Fruit fly (Drosophila melanogaster) whole organism, pupa: Measurements from ENCODE around the gene CG15773.

ENCODE experiments used
- CG10348 ChIP-seq: fragments of 200-800 bp; sonication (Bioruptor generic); IDR thresholded peaks from 2 replicates; pipeline ENCODE4 v1.3.6; 2022; ENCODE audit warnings: missing biosample characterization, missing genetic modification characterization
- CG12605 ChIP-seq: fragments of 200-800 bp; sonication (Bioruptor generic); IDR thresholded peaks from 2 replicates; pipeline ENCODE4 v1.3.6; 2022; ENCODE audit warnings: missing biosample characterization, missing genetic modification characterization
- CG13204 ChIP-seq: fragments of 200-800 bp; sonication (Bioruptor generic); optimal IDR thresholded peaks from 2 replicates; lab custom pipeline; 2018; ENCODE audit warnings: missing biosample characterization, mild to moderate bottlenecking, missing genetic modification characterization, moderate library complexity
- CG14655 ChIP-seq: fragments of 200-800 bp; sonication (Bioruptor generic); optimal IDR thresholded peaks from 3 replicates; lab custom pipeline; 2017; ENCODE audit warnings: mild to moderate bottlenecking, missing biosample characterization, missing genetic modification reagents, missing genetic modification characterization
- CG15710 ChIP-seq: fragments of 200-800 bp; sonication (Bioruptor generic); optimal IDR thresholded peaks from 2 replicates; lab custom pipeline; 2018; ENCODE audit warnings: missing biosample characterization, mild to moderate bottlenecking, missing genetic modification characterization, moderate library complexity
- CG17806 ChIP-seq: fragments of 200-800 bp; sonication (Bioruptor generic); optimal IDR thresholded peaks from 2 replicates; lab custom pipeline; 2018; ENCODE audit warnings: missing biosample characterization, mild to moderate bottlenecking, missing genetic modification characterization, moderate library complexity
- CG32121 ChIP-seq: fragments of 200-800 bp; sonication (Bioruptor generic); IDR thresholded peaks from 2 replicates; pipeline ENCODE4 v1.3.6; 2022; ENCODE audit warnings: missing biosample characterization, missing genetic modification characterization
- CG34367 ChIP-seq: fragments of 200-800 bp; sonication (Bioruptor generic); optimal IDR thresholded peaks from 2 replicates; lab custom pipeline; 2018; ENCODE audit warnings: missing biosample characterization, mild to moderate bottlenecking, missing genetic modification characterization
- CG4496 ChIP-seq: fragments of 200-800 bp; sonication (Bioruptor generic); IDR thresholded peaks from 3 replicates; pipeline ENCODE4 v1.3.6; 2022; ENCODE audit warnings: missing biosample characterization, missing genetic modification characterization
- CG8159 ChIP-seq: fragments of 200-800 bp; sonication (Bioruptor generic); optimal IDR thresholded peaks from 3 replicates; lab custom pipeline; 2018; ENCODE audit warnings: missing biosample characterization, mild to moderate bottlenecking, missing genetic modification characterization, moderate library complexity
- CG8301 ChIP-seq: fragments of 200-800 bp; sonication (Bioruptor generic); optimal IDR thresholded peaks from 2 replicates; lab custom pipeline; 2018; ENCODE audit warnings: missing biosample characterization, mild to moderate bottlenecking, missing genetic modification characterization
- CG9948 ChIP-seq: fragments of 200-800 bp; sonication (Bioruptor generic); optimal IDR thresholded peaks from 2 replicates; lab custom pipeline; 2018; ENCODE audit warnings: missing biosample characterization, mild to moderate bottlenecking, missing genetic modification characterization, moderate library complexity
- D1 ChIP-seq: fragments of 200-800 bp; sonication (Bioruptor generic); optimal IDR thresholded peaks from 2 replicates; lab custom pipeline; 2018; ENCODE audit warnings: missing biosample characterization, mild to moderate bottlenecking, missing genetic modification characterization, moderate library complexity
- EcR ChIP-seq: fragments of 200-800 bp; sonication (Bioruptor generic); optimal IDR thresholded peaks from 3 replicates; lab custom pipeline; 2019; ENCODE audit warnings: missing biosample characterization, missing genetic modification characterization, mild to moderate bottlenecking, moderate library complexity, missing genetic modification reagents
- Ets98B ChIP-seq: fragments of 200-800 bp; sonication (Bioruptor generic); IDR thresholded peaks from 2 replicates; pipeline ENCODE4 v1.3.6; 2022; ENCODE audit warnings: missing biosample characterization, missing genetic modification characterization
- Pif1A ChIP-seq: fragments of 200-800 bp; sonication (Bioruptor generic); optimal IDR thresholded peaks from 3 replicates; lab custom pipeline; 2016; ENCODE audit warnings: missing biosample characterization, missing genetic modification characterization
- Pif1B ChIP-seq: fragments of 200-800 bp; sonication (Bioruptor generic); optimal IDR thresholded peaks from 3 replicates; lab custom pipeline; 2016; ENCODE audit warnings: missing biosample characterization, missing genetic modification characterization
- Snoo ChIP-seq: fragments of 200-800 bp; sonication (Bioruptor generic); optimal IDR thresholded peaks from 3 replicates; lab custom pipeline; 2017; ENCODE audit warnings: missing biosample characterization, mild to moderate bottlenecking, missing genetic modification characterization, inconsistent platforms
- fd96Ca ChIP-seq: fragments of 200-800 bp; sonication (Bioruptor generic); IDR thresholded peaks from 3 replicates; pipeline ENCODE4 v1.3.6; 2022; ENCODE audit warnings: missing biosample characterization, missing genetic modification characterization
- gl ChIP-seq: fragments of 200-800 bp; sonication (Bioruptor generic); optimal IDR thresholded peaks from 2 replicates; lab custom pipeline; 2018; ENCODE audit warnings: missing biosample characterization, mild to moderate bottlenecking, missing genetic modification characterization
- rn ChIP-seq: fragments of 200-800 bp; sonication (Bioruptor generic); IDR thresholded peaks from 2 replicates; pipeline ENCODE4 v1.3.6; 2022; ENCODE audit warnings: missing biosample characterization, missing genetic modification characterization

CG15773 gene

DNA sequence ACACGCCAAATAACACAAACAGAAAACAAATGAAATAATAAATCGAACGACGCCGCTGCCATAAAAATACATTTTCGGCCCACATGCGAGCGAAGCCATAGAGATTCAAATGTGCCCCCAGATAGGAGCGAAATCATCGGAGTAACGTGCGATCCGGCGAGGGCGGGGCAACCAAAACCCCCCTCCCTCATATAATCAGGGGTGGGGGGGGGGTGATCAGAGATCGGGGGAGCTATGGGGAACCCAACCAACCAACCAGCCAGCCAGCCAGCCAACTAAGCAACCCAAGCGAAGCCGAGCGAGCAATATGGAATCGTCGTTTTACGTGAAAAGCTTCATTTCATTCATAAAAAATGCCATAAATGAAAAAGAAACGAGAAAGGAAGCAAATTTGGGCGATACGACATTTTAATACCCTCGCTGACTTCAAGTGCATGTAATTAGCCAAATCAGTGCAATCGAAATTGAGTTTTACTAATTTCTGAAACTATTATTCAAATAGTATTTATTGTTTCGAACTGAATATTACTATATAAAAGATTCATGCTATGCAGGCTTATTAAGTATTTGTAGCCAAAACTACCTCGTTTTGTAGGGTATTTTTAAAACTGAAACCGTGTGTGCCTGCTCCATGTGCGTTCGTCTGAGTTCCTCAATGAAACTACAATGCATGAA lies 32.6 kb upstream of the CG15773 start:
- TF ChIP-seq CG8301: peak; percentile 65
- peak; percentile 53 for TF ChIP-seq CG9948 (tag; lab: Kevin White, UChicago)
- TF ChIP-seq Snoo (tag; lab: Kevin White, UChicago): peak; percentile 40
- TF ChIP-seq CG32121 (GFP tag; lab: Robert Waterston, UW): peak; percentile 26; the same call in 1 of the 2 replicates
- TF ChIP-seq fd96Ca (GFP tag; lab: Robert Waterston, UW): no peak
- no peak for TF ChIP-seq CG13204 (GFP tag; lab: Kevin White, UChicago)
- no peak for TF ChIP-seq EcR
- peak; percentile 62 for TF ChIP-seq CG17806 (tag; lab: Kevin White, UChicago)
- peak; percentile 54 for TF ChIP-seq CG14655
- TF ChIP-seq CG15710 (tag; lab: Kevin White, UChicago): peak; percentile 59
- TF ChIP-seq CG12605 (GFP tag; lab: Robert Waterston, UW): 0 out of 2 replicates have a peak, but pooled peaks have one; percentile 11
- TF ChIP-seq CG4496 (GFP tag; lab: Robert Waterston, UW): no peak; the same call in 2 of the 3 replicates
- TF ChIP-seq gl (tag; lab: Kevin White, UChicago): no peak
- 0 out of 2 replicates have a peak, but pooled peaks have one; percentile 31 for TF ChIP-seq Ets98B (GFP tag; lab: Robert Waterston, UW)
- TF ChIP-seq Pif1A: peak; percentile 60
- TF ChIP-seq CG8159 (tag; lab: Kevin White, UChicago): peak; percentile 70
- 0 out of 2 replicates have a peak, but pooled peaks have one; percentile 30 for TF ChIP-seq rn
- peak; percentile 55 for TF ChIP-seq Pif1B (GFP tag; lab: Kevin White, UChicago)
- peak; percentile 15 for TF ChIP-seq CG34367 (tag; lab: Kevin White, UChicago)
- TF ChIP-seq, all 21 proteins: peak for 14

DNA sequence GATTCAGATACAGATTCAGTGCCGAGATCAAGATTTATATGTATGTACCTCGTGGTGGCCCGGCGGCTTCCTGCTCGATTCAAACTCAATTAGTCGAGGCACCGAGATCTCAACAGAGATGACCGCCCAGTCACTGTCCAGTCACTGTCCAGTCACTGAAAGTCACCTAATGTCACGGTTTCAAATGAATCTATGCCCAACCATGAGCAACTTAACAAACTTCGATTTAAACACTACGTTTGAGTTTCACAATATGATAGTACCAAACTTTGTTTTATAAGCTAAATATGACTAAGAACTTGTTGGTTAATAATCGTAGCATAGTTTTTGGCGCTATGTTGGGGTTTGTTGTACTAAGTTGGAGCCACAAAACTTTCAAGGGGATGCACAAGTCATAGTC lies 27.4 kb upstream of the CG15773 start:
- TF ChIP-seq fd96Ca (GFP tag; lab: Robert Waterston, UW) (no peak), rn (no peak), CG8301 (no peak)

DNA sequence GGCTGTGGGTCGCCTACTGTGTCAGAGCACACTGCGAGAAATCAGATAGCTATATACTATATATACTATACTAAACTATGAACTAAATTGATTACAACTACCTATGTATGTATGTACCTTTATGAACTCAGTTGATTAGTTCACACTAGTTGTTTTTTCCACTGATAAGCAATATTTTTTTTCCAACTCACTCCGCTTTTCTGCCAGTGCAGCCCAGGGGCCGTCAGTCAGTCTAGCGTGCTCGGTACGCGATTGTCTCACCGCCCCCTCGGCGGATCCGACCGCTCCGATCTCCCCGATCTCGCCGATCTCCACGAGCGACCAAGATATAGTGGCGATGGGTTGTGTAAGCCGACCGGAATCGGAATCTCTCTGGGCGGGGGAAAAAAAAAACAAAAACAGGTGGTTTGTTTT lies 26.6 kb upstream of the CG15773 start:
- TF ChIP-seq Snoo (tag; lab: Kevin White, UChicago) (no peak), CG32121 (GFP tag; lab: Robert Waterston, UW) (peak; percentile 94), fd96Ca (GFP tag; lab: Robert Waterston, UW) (peak; percentile 97), Ets98B (GFP tag; lab: Robert Waterston, UW) (peak; percentile 95), CG9948 (tag; lab: Kevin White, UChicago) (peak; percentile 62), CG15710 (tag; lab: Kevin White, UChicago) (peak; percentile 62), Pif1A (peak; percentile 71), CG8301 (peak; percentile 86), CG12605 (GFP tag; lab: Robert Waterston, UW) (peak; percentile 87), CG34367 (tag; lab: Kevin White, UChicago) (peak; percentile 45), CG13204 (GFP tag; lab: Kevin White, UChicago) (no peak), Pif1B (GFP tag; lab: Kevin White, UChicago) (peak; percentile 63), CG14655 (peak; percentile 85), CG4496 (GFP tag; lab: Robert Waterston, UW) (peak; percentile 97), rn (peak; percentile 86), gl (tag; lab: Kevin White, UChicago) (peak; percentile 57), D1 (tag; lab: Kevin White, UChicago) (no peak), CG17806 (tag; lab: Kevin White, UChicago) (peak; percentile 65), CG8159 (tag; lab: Kevin White, UChicago) (peak; percentile 81), EcR (no peak), CG10348 (GFP tag; lab: Robert Waterston, UW) (peak; percentile 53)

DNA sequence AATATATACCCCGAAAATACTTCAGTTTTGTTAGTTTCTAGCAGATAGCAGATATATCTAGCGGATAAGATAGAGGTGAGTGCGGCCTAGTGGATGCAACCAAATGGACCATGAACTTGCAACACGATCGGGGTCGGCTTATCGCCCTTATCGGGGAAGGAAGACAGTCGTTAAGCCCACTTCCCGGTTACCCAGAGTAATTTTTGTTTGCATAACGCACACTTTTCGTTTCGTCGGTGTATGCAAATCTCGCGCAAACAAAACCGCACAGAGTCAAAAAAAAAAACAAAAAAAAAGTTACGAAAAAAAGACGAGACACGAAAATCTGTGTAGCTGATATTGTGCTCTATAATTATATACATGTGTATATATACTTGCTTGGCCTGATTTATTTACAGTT lies 19.6 kb upstream of the CG15773 start:
- TF ChIP-seq fd96Ca (GFP tag; lab: Robert Waterston, UW) (no peak), D1 (tag; lab: Kevin White, UChicago) (no peak), Pif1A (no peak), Snoo (tag; lab: Kevin White, UChicago) (no peak), CG8301 (no peak), gl (tag; lab: Kevin White, UChicago) (no peak), CG10348 (GFP tag; lab: Robert Waterston, UW) (no peak), EcR (no peak), CG9948 (tag; lab: Kevin White, UChicago) (no peak), CG34367 (tag; lab: Kevin White, UChicago) (no peak), CG8159 (tag; lab: Kevin White, UChicago) (no peak), CG17806 (tag; lab: Kevin White, UChicago) (no peak), CG12605 (GFP tag; lab: Robert Waterston, UW) (no peak), CG14655 (no peak), rn (no peak), Ets98B (GFP tag; lab: Robert Waterston, UW) (no peak), CG15710 (tag; lab: Kevin White, UChicago) (no peak)

DNA sequence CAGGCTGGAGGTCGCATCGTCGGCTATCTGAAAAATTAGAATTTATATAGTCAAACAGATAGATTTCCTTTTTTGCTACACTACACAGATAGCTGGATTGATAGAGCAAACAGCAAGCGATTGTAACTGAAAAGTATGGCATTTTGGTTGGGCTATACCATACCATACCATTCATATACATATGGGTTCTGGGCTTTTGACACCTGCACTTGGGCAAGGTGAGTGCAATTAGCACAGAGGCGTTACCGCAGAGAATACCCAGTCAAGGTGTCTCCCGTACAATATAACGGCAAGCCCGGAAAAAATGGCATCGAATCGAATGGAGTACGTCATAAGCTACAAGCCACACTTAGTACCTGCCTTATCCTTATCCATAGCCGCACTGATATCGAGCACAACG lies 17.8 kb upstream of the CG15773 start:
- no peak for TF ChIP-seq fd96Ca (GFP tag; lab: Robert Waterston, UW)
- no peak for TF ChIP-seq gl (tag; lab: Kevin White, UChicago)
- no peak for TF ChIP-seq rn
- TF ChIP-seq CG32121 (GFP tag; lab: Robert Waterston, UW): no peak
- no peak for TF ChIP-seq CG14655
- no peak for TF ChIP-seq CG10348 (GFP tag; lab: Robert Waterston, UW)
- TF ChIP-seq EcR: no peak
- TF ChIP-seq CG15710 (tag; lab: Kevin White, UChicago): no peak
- no peak for TF ChIP-seq Snoo (tag; lab: Kevin White, UChicago)
- TF ChIP-seq CG12605 (GFP tag; lab: Robert Waterston, UW): no peak
- TF ChIP-seq CG34367 (tag; lab: Kevin White, UChicago): no peak
- TF ChIP-seq, all 21 proteins: peak for 0
